Fruit fly (Drosophila melanogaster) whole organism, adult: ENCODE results near the gene UQCR-C2.
A peak's percentile ranks its signal among the peaks of the same experiment; 100 is the strongest.

Experiments
- CG11617 ChIP-seq: fragments of 200-800 bp; sonication (Bioruptor generic); optimal IDR thresholded peaks from 2 replicates; lab custom pipeline; 2017; ENCODE audit warnings: mild to moderate bottlenecking, missing biosample characterization, missing genetic modification reagents, missing genetic modification characterization
- CG12768 ChIP-seq: fragments of 200-800 bp; sonication (Bioruptor generic); optimal IDR thresholded peaks from 2 replicates; lab custom pipeline; 2017; ENCODE audit warnings: missing biosample characterization, missing genetic modification characterization, mild to moderate bottlenecking, moderate library complexity, missing genetic modification reagents
- CG14711 ChIP-seq: fragments of 200-800 bp; sonication (Bioruptor generic); optimal IDR thresholded peaks from 2 replicates; lab custom pipeline; 2018; ENCODE audit warnings: missing biosample characterization, mild to moderate bottlenecking, missing genetic modification characterization, moderate library complexity
- CG1620 ChIP-seq: fragments of 200-800 bp; sonication (Bioruptor generic); optimal IDR thresholded peaks from 2 replicates; lab custom pipeline; 2016; ENCODE audit warnings: missing biosample characterization, missing genetic modification characterization
- CG33017 ChIP-seq: fragments of 200-800 bp; sonication (Bioruptor generic); optimal IDR thresholded peaks from 2 replicates; lab custom pipeline; 2018; ENCODE audit warnings: missing biosample characterization, mild to moderate bottlenecking, missing genetic modification characterization, moderate library complexity
- CG5204 ChIP-seq: fragments of 200-800 bp; sonication (Bioruptor generic); optimal IDR thresholded peaks from 2 replicates; lab custom pipeline; 2016; ENCODE audit warnings: missing biosample characterization, missing genetic modification characterization
- CG7045 ChIP-seq: fragments of 200-800 bp; sonication (Bioruptor generic); optimal IDR thresholded peaks from 2 replicates; lab custom pipeline; 2017; ENCODE audit warnings: missing biosample characterization, mild to moderate bottlenecking, missing genetic modification characterization
- CG7101 ChIP-seq: fragments of 200-800 bp; sonication (Bioruptor generic); optimal IDR thresholded peaks from 2 replicates; lab custom pipeline; 2018; ENCODE audit warnings: missing biosample characterization, mild to moderate bottlenecking, missing genetic modification characterization, moderate library complexity
- Clk ChIP-seq: fragments of 200-800 bp; sonication (Bioruptor generic); optimal IDR thresholded peaks from 2 replicates; lab custom pipeline; 2017; ENCODE audit warnings: missing biosample characterization, missing genetic modification characterization
- Crg-1 ChIP-seq: fragments of 200-800 bp; sonication (Bioruptor generic); optimal IDR thresholded peaks from 2 replicates; lab custom pipeline; 2016; ENCODE audit warnings: missing biosample characterization, missing genetic modification characterization
- Hr96 ChIP-seq: fragments of 200-800 bp; sonication (Bioruptor generic); optimal IDR thresholded peaks from 2 replicates; lab custom pipeline; 2016; ENCODE audit warnings: missing biosample characterization, missing genetic modification characterization
- Mnt ChIP-seq: fragments of 200-800 bp; sonication (Bioruptor generic); optimal IDR thresholded peaks from 2 replicates; lab custom pipeline; 2016; ENCODE audit warnings: missing biosample characterization, mild to moderate bottlenecking, missing genetic modification characterization
- bab1 ChIP-seq: fragments of 200-800 bp; sonication (Bioruptor generic); optimal IDR thresholded peaks from 3 replicates; lab custom pipeline; 2019; ENCODE audit warnings: missing biosample characterization, mild to moderate bottlenecking, missing genetic modification characterization, moderate library complexity
- cic ChIP-seq: fragments of 200-800 bp; sonication (Bioruptor generic); optimal IDR thresholded peaks from 2 replicates; lab custom pipeline; 2017; ENCODE audit warnings: missing biosample characterization, mild to moderate bottlenecking, missing genetic modification characterization, moderate library complexity
- cnc ChIP-seq, 2 experiments: fragments of >200 bp; optimal IDR thresholded peaks; 2 replicates each; lab custom pipeline; 2017
- kay ChIP-seq: fragments of 200-800 bp; sonication (Bioruptor generic); peaks from one replicate; lab custom pipeline; 2016; ENCODE audit warnings: missing biosample characterization, missing genetic modification characterization, borderline replicate concordance
- ovo ChIP-seq: fragments of 200-800 bp; sonication (Bioruptor generic); optimal IDR thresholded peaks from 2 replicates; lab custom pipeline; 2016; ENCODE audit warnings: missing biosample characterization, missing genetic modification characterization
- pad ChIP-seq: fragments of 200-800 bp; sonication (Bioruptor generic); optimal IDR thresholded peaks from 3 replicates; lab custom pipeline; 2017; ENCODE audit warnings: missing biosample characterization, missing genetic modification characterization, mild to moderate bottlenecking, moderate library complexity, missing genetic modification reagents
- tj ChIP-seq: fragments of 200-800 bp; sonication (Bioruptor generic); optimal IDR thresholded peaks from 3 replicates; lab custom pipeline; 2017; ENCODE audit warnings: missing biosample characterization, mild to moderate bottlenecking, missing genetic modification characterization, moderate library complexity
- toe ChIP-seq: fragments of 200-800 bp; sonication (Bioruptor generic); optimal IDR thresholded peaks from 2 replicates; lab custom pipeline; 2016; ENCODE audit warnings: missing biosample characterization, missing genetic modification characterization

Gene UQCR-C2

DNA sequence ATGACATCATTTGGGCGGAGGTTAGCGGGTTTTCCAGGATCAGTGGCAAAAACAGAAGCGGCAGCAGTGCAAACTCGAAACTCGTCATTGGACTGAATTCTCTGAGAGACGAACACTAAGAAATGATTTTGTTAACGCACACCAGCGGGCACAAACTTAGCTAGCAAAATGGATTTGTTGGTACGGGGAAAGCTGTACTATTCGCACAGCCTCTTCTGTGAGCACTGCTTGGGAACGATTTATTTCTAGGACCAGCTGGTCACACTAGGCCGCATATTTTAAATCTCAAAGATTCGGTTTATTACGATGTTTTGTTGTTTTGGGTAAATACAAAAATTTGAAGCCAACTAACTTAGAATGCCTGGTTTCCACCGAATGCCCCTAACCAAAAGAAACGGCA lies 25.2 kb downstream of the UQCR-C2 start, which contains the start of gene CG4098:
TSS of gene CG4098 (minus strand) at position 228 of the 400 bp plus-strand sequence.
- peak; percentile 61 for TF ChIP-seq Mnt (GFP tag; lab: Kevin White, UChicago)
- TF ChIP-seq CG33017 = peak; percentile 43
- peak; percentile 69 for TF ChIP-seq bab1 (GFP tag; lab: Kevin White, UChicago)
- no peak for TF ChIP-seq tj
- peak; percentile 65 for TF ChIP-seq Hr96
- TF ChIP-seq Crg-1 (GFP tag; lab: Kevin White, UChicago) = peak; percentile 50
- peak; percentile 47 for TF ChIP-seq toe (GFP tag; lab: Kevin White, UChicago)
- peak; percentile 61 for TF ChIP-seq CG1620 (GFP tag; lab: Kevin White, UChicago)
- peak; percentile 32 for TF ChIP-seq pad (GFP tag; lab: Kevin White, UChicago)
- peak; percentile 21 for TF ChIP-seq cic (GFP tag; lab: Kevin White, UChicago)
- peak; percentile 49 for TF ChIP-seq CG14711
- TF ChIP-seq cnc (optimal IDR thresholded peaks at IDR 0.05; lab: Kevin White, UChicago) = no peak
- no peak for TF ChIP-seq CG5204 (GFP tag; lab: Kevin White, UChicago)
- TF ChIP-seq Clk (GFP tag; lab: Kevin White, UChicago) = no peak
- TF ChIP-seq CG7045 (GFP tag; lab: Kevin White, UChicago) = peak; percentile 64
- TF ChIP-seq CG12768 (GFP tag; lab: Kevin White, UChicago) = peak; percentile 63
- TF ChIP-seq CG11617 (GFP tag; lab: Kevin White, UChicago) = peak; percentile 36
- TF ChIP-seq kay (GFP tag; lab: Kevin White, UChicago) = no peak
- TF ChIP-seq CG7101 (tag; lab: Kevin White, UChicago) = peak; percentile 69
- TF ChIP-seq ovo = no peak

DNA sequence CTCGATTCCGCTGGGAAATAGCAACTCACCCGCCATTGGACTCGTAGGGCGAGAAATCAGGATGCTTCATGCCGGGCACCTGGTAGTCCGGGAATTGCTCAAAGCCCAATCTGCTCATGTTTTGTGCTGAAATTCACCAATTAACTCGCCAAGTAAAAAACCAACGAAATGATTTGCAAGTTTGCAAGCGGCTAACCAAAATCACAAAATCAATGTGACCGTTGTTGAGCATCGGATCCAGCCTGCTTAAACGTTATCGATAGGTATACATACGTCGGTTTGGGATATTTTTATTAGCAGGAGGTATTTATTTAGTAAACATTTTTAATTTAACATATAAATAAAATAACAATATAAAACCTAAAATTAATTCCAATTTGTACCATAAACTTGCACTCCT lies 26.3 kb downstream of the UQCR-C2 start, which contains the start of gene Prosbeta6:
TSS of gene Prosbeta6 (minus strand) at position 218 of the 400 bp plus-strand sequence.
- TF ChIP-seq Clk (GFP tag; lab: Kevin White, UChicago) = no peak
- no peak for TF ChIP-seq CG33017
- no peak for TF ChIP-seq Hr96
- peak; percentile 38 for TF ChIP-seq CG14711
- TF ChIP-seq CG11617 (GFP tag; lab: Kevin White, UChicago) = no peak
- TF ChIP-seq CG7101 (tag; lab: Kevin White, UChicago) = no peak
- no peak for TF ChIP-seq CG1620 (GFP tag; lab: Kevin White, UChicago)
- TF ChIP-seq cnc (optimal IDR thresholded peaks at IDR 0.05; lab: Kevin White, UChicago) = peak; percentile 71 to 76
- TF ChIP-seq bab1 (GFP tag; lab: Kevin White, UChicago) = peak; percentile 42

DNA sequence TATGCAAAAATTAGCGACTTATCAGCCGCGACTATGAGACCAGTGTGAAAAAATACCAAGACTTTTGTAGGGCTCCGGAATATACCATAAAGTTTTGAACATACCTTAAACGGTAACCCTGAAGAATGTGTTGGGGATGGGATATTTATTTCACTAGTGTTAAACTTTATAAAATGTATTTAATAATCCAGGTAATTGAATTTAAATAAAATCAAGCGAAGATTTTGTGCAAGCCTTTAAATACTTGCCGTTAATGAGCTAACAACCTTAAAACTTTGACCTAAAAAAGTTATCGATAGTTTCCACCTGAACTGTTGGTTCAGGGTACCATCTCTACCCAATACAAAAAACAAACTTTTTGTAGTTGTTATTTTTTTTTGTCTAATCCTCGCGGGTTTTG lies 28.2 kb downstream of the UQCR-C2 start, which contains the start of gene CG4101:
TSS of gene CG4101 (plus strand) at position 335 of the 400 bp plus-strand sequence.
- TF ChIP-seq bab1 (GFP tag; lab: Kevin White, UChicago) = peak; percentile 89
- peak; percentile 96 for TF ChIP-seq kay (GFP tag; lab: Kevin White, UChicago)
- TF ChIP-seq Clk (GFP tag; lab: Kevin White, UChicago) = peak; percentile 80
- peak; percentile 81 for TF ChIP-seq ovo
- peak; percentile 60 for TF ChIP-seq tj
- TF ChIP-seq CG7045 (GFP tag; lab: Kevin White, UChicago) = peak; percentile 74
- peak; percentile 84 for TF ChIP-seq Crg-1 (GFP tag; lab: Kevin White, UChicago)
- TF ChIP-seq pad (GFP tag; lab: Kevin White, UChicago) = peak; percentile 66
- TF ChIP-seq cnc (optimal IDR thresholded peaks at IDR 0.05; lab: Kevin White, UChicago) = no peak
- peak; percentile 11 for TF ChIP-seq cic (GFP tag; lab: Kevin White, UChicago)
- peak; percentile 79 for TF ChIP-seq CG11617 (GFP tag; lab: Kevin White, UChicago)
- TF ChIP-seq CG33017 = peak; percentile 84
- TF ChIP-seq Mnt (GFP tag; lab: Kevin White, UChicago) = peak; percentile 81
- TF ChIP-seq CG5204 (GFP tag; lab: Kevin White, UChicago) = peak; percentile 93
- TF ChIP-seq toe (GFP tag; lab: Kevin White, UChicago) = peak; percentile 95
- TF ChIP-seq CG12768 (GFP tag; lab: Kevin White, UChicago) = peak; percentile 82
- TF ChIP-seq Hr96 = peak; percentile 85
- peak; percentile 93 for TF ChIP-seq CG1620 (GFP tag; lab: Kevin White, UChicago)
- peak; percentile 90 for TF ChIP-seq CG7101 (tag; lab: Kevin White, UChicago)
- TF ChIP-seq CG14711 = peak; percentile 96

DNA sequence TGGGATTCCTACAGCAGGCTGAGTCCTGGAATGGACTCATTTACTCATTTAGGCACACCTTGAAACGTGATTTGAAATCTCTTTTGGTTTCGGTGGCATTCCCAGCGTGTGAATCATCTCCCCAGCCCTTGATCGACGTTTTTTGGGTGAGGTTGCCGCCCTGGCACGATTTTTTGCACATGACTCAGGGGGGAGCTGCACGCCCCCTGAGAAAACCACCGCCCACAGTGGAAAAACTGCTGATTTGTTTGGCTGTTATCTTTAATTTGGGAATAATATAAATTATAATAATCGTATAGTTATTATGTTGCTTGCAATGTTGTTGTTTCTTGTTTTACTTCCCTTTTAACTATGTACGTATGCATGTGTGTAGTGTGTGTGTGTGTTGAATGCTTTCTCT lies 29.0 kb downstream of the UQCR-C2 start:
- TF ChIP-seq Crg-1 (GFP tag; lab: Kevin White, UChicago) = no peak
- peak; percentile 58 for TF ChIP-seq bab1 (GFP tag; lab: Kevin White, UChicago)
- TF ChIP-seq CG14711 = peak; percentile 10
- TF ChIP-seq Hr96 = peak; percentile 1
- no peak for TF ChIP-seq CG7045 (GFP tag; lab: Kevin White, UChicago)
- TF ChIP-seq Clk (GFP tag; lab: Kevin White, UChicago) = no peak
- TF ChIP-seq pad (GFP tag; lab: Kevin White, UChicago) = no peak
- peak; percentile 52 for TF ChIP-seq CG11617 (GFP tag; lab: Kevin White, UChicago)
- TF ChIP-seq kay (GFP tag; lab: Kevin White, UChicago) = peak; percentile 94
- no peak for TF ChIP-seq CG5204 (GFP tag; lab: Kevin White, UChicago)
- no peak for TF ChIP-seq CG33017
- TF ChIP-seq toe (GFP tag; lab: Kevin White, UChicago) = no peak
- peak; percentile 72 for TF ChIP-seq tj
- no peak for TF ChIP-seq cnc (optimal IDR thresholded peaks at IDR 0.05; lab: Kevin White, UChicago)
- no peak for TF ChIP-seq cic (GFP tag; lab: Kevin White, UChicago)
- TF ChIP-seq Mnt (GFP tag; lab: Kevin White, UChicago) = peak; percentile 78
- TF ChIP-seq CG7101 (tag; lab: Kevin White, UChicago) = peak; percentile 37
- no peak for TF ChIP-seq CG12768 (GFP tag; lab: Kevin White, UChicago)
- TF ChIP-seq CG1620 (GFP tag; lab: Kevin White, UChicago) = no peak

DNA sequence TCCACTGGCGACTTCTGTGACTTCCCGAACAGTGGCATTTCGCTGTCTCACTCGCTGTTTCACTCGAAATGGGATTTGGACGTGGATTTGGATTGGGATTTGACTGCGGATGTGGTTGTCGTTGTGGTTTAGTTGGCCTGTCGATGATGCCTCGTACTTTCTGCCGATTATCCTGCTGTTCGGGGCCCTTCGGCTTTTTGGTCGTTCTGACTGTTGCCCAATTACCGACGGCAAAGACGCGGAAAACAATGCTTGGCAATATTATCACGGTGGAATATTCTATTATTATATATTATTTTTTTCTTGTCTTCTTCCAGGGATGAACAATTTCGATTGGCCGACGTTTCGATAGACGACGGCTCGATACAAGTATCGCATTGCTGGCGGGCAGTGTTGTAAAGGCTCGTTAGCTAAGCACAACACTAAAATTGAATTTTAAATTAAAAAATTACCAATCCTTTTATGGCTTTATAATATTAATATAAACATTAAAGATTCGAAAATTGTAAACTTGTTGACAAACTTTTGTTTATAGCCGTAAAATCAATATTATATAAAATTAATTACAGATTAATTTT lies 31.3 kb downstream of the UQCR-C2 start, which contains the start of gene Mo25:
TSS of gene Mo25 (minus strand) at position 341 of the 578 bp plus-strand sequence.
- TF ChIP-seq Clk (GFP tag; lab: Kevin White, UChicago) = peak; percentile 42
- TF ChIP-seq CG11617 (GFP tag; lab: Kevin White, UChicago) = peak; percentile 35
- peak; percentile 65 for TF ChIP-seq pad (GFP tag; lab: Kevin White, UChicago)
- TF ChIP-seq CG1620 (GFP tag; lab: Kevin White, UChicago) = peak; percentile 79
- no peak for TF ChIP-seq cnc (optimal IDR thresholded peaks at IDR 0.05; lab: Kevin White, UChicago)
- TF ChIP-seq cic (GFP tag; lab: Kevin White, UChicago) = peak; percentile 5
- TF ChIP-seq CG33017 = peak; percentile 60
- peak; percentile 76 for TF ChIP-seq Mnt (GFP tag; lab: Kevin White, UChicago)
- TF ChIP-seq toe (GFP tag; lab: Kevin White, UChicago) = peak; percentile 60
- no peak for TF ChIP-seq Hr96
- peak; percentile 71 for TF ChIP-seq CG12768 (GFP tag; lab: Kevin White, UChicago)
- peak; percentile 69 for TF ChIP-seq Crg-1 (GFP tag; lab: Kevin White, UChicago)
- no peak for TF ChIP-seq ovo
- TF ChIP-seq bab1 (GFP tag; lab: Kevin White, UChicago) = peak; percentile 62
- TF ChIP-seq CG7101 (tag; lab: Kevin White, UChicago) = peak; percentile 80
- peak; percentile 4 for TF ChIP-seq tj
- peak; percentile 54 for TF ChIP-seq CG14711
- peak; percentile 16 for TF ChIP-seq CG7045 (GFP tag; lab: Kevin White, UChicago)
- TF ChIP-seq kay (GFP tag; lab: Kevin White, UChicago) = no peak
- TF ChIP-seq CG5204 (GFP tag; lab: Kevin White, UChicago) = no peak
